Fruit fly (Drosophila melanogaster) whole organism, embryonic: ENCODE measurements around the gene aph-1.

Experiments used
- Abd-B ChIP-seq: fragments of 200-800 bp; sonication (Bioruptor generic); optimal IDR thresholded peaks from 2 replicates; lab custom pipeline; 2018; ENCODE audit warnings: missing biosample characterization, mild to moderate bottlenecking, missing genetic modification characterization, moderate library complexity
- C15 ChIP-seq: fragments of 200-800 bp; sonication (Bioruptor generic); IDR thresholded peaks from 3 replicates; pipeline ENCODE4 v1.3.6; 2022; ENCODE audit warnings: missing biosample characterization, missing genetic modification characterization
- CG10431 ChIP-seq: fragments of 200-800 bp; sonication (Bioruptor generic); optimal IDR thresholded peaks from 3 replicates; lab custom pipeline; 2018; ENCODE audit warnings: missing biosample characterization, mild to moderate bottlenecking, missing genetic modification characterization
- CG10979 ChIP-seq: fragments of 200-800 bp; sonication (Bioruptor generic); optimal IDR thresholded peaks from 2 replicates; lab custom pipeline; 2018; ENCODE audit warnings: missing biosample characterization, mild to moderate bottlenecking, missing genetic modification characterization, moderate library complexity
- CG11085 ChIP-seq: fragments of 200-800 bp; sonication (Bioruptor generic); IDR thresholded peaks from 2 replicates; pipeline ENCODE4 v1.3.6; 2022; ENCODE audit warnings: missing biosample characterization, missing genetic modification characterization
- CG11456 ChIP-seq: fragments of 200-800 bp; sonication (Bioruptor generic); IDR thresholded peaks from 3 replicates; pipeline ENCODE4 v1.3.6; 2022; ENCODE audit warnings: missing biosample characterization, missing genetic modification characterization
- CG12744 ChIP-seq: fragments of 200-800 bp; sonication (Bioruptor generic); optimal IDR thresholded peaks from 2 replicates; lab custom pipeline; 2016; ENCODE audit warnings: missing biosample characterization, missing genetic modification characterization
- CG15601 ChIP-seq: fragments of 200-800 bp; sonication (Bioruptor generic); optimal IDR thresholded peaks from 3 replicates; lab custom pipeline; 2019; ENCODE audit warnings: missing biosample characterization, mild to moderate bottlenecking, missing genetic modification characterization, moderate library complexity
- CG17186 ChIP-seq: fragments of 200-800 bp; sonication (Bioruptor generic); optimal IDR thresholded peaks from 3 replicates; lab custom pipeline; 2017; ENCODE audit warnings: missing biosample characterization, missing genetic modification reagents, missing genetic modification characterization
- CG17829 ChIP-seq: fragments of 200-800 bp; optimal IDR thresholded peaks from 2 replicates; lab custom pipeline; 2019; ENCODE audit warnings: missing biosample characterization, mild to moderate bottlenecking, missing genetic modification characterization, moderate library complexity
- CG18476 ChIP-seq: fragments of 200-800 bp; sonication (Bioruptor generic); optimal IDR thresholded peaks from 2 replicates; lab custom pipeline; 2016; ENCODE audit warnings: missing biosample characterization, mild to moderate bottlenecking, missing genetic modification characterization
- CG18619 ChIP-seq: fragments of 200-800 bp; sonication (Bioruptor generic); optimal IDR thresholded peaks from 3 replicates; lab custom pipeline; 2017; ENCODE audit warnings: missing biosample characterization, mild to moderate bottlenecking, missing genetic modification characterization
- CG3726 ChIP-seq: fragments of 200-800 bp; sonication (Bioruptor generic); IDR thresholded peaks from 3 replicates; pipeline ENCODE4, ENCODE4 v1.3.6; 2022; ENCODE audit warnings: missing biosample characterization, missing genetic modification characterization
- CG3995 ChIP-seq: fragments of 200-800 bp; sonication (Bioruptor generic); optimal IDR thresholded peaks from 3 replicates; lab custom pipeline; 2016; ENCODE audit warnings: missing biosample characterization, missing genetic modification characterization
- CG7271 ChIP-seq: fragments of 200-800 bp; sonication (Bioruptor generic); optimal IDR thresholded peaks from 2 replicates; lab custom pipeline; 2018; ENCODE audit warnings: missing biosample characterization, mild to moderate bottlenecking, missing genetic modification characterization, moderate library complexity
- CG7745 ChIP-seq: fragments of 200-800 bp; sonication (Bioruptor generic); optimal IDR thresholded peaks from 2 replicates; lab custom pipeline; 2018; ENCODE audit warnings: missing biosample characterization, mild to moderate bottlenecking, missing genetic modification characterization, moderate library complexity
- CG8478 ChIP-seq: fragments of >200 bp; optimal IDR thresholded peaks from 2 replicates; lab custom pipeline; 2018
- CHES-1-like ChIP-seq: fragments of 200-800 bp; sonication (Bioruptor generic); optimal IDR thresholded peaks from 2 replicates; lab custom pipeline; 2016; ENCODE audit warnings: missing biosample characterization, missing genetic modification characterization
- CTCF ChIP-seq: fragments of 200-800 bp; sonication (Bioruptor generic); optimal IDR thresholded peaks from 2 replicates; lab custom pipeline; 2017; ENCODE audit warnings: missing biosample characterization, mild to moderate bottlenecking, missing genetic modification characterization, moderate library complexity
- CkIIα-i1 ChIP-seq: fragments of 200-800 bp; sonication (Bioruptor generic); IDR thresholded peaks from 2 replicates; pipeline ENCODE4 v1.3.6; 2022; ENCODE audit warnings: missing biosample characterization, missing genetic modification characterization
- E2f1 ChIP-seq: fragments of 200-800 bp; sonication (Bioruptor generic); IDR thresholded peaks from 2 replicates; pipeline ENCODE4 v1.3.6; 2022; ENCODE audit warnings: missing biosample characterization, missing genetic modification characterization
- GATAe ChIP-seq: fragments of 200-800 bp; sonication (Bioruptor generic); conservative IDR thresholded peaks from 2 replicates; pipeline ENCODE4 v1.3.6; 2022; ENCODE audit warnings: missing biosample characterization, missing genetic modification characterization
- HLHmδ ChIP-seq: fragments of 200-800 bp; sonication (Bioruptor generic); optimal IDR thresholded peaks from 2 replicates; lab custom pipeline; 2018; ENCODE audit warnings: missing biosample characterization, mild to moderate bottlenecking, missing genetic modification characterization, moderate library complexity
- HmgD ChIP-seq: fragments of 200-800 bp; sonication (Bioruptor generic); optimal IDR thresholded peaks from 3 replicates; lab custom pipeline; 2016; ENCODE audit warnings: missing biosample characterization, missing genetic modification characterization
- HmgZ ChIP-seq: fragments of 200-800 bp; sonication (Bioruptor generic); optimal IDR thresholded peaks from 2 replicates; lab custom pipeline; 2018; ENCODE audit warnings: missing biosample characterization, mild to moderate bottlenecking, missing genetic modification characterization
- Hmx ChIP-seq: fragments of 200-800 bp; sonication (Bioruptor generic); optimal IDR thresholded peaks from 2 replicates; lab custom pipeline; 2016; ENCODE audit warnings: missing biosample characterization, missing genetic modification characterization
- NFAT ChIP-seq: fragments of 200-800 bp; sonication (Bioruptor generic); IDR thresholded peaks from 2 replicates; pipeline ENCODE4 v1.3.6; 2022; ENCODE audit warnings: missing biosample characterization, missing genetic modification characterization
- Sin3A ChIP-seq: fragments of >200 bp; optimal IDR thresholded peaks from 2 replicates; lab custom pipeline; 2018
- TFAM ChIP-seq: fragments of 200-800 bp; sonication (Bioruptor generic); optimal IDR thresholded peaks from 2 replicates; lab custom pipeline; 2017; ENCODE audit warnings: missing biosample characterization, missing genetic modification characterization, inconsistent platforms
- YL-1 ChIP-seq: fragments of 200-800 bp; sonication (Bioruptor generic); optimal IDR thresholded peaks from 3 replicates; lab custom pipeline; 2017; ENCODE audit warnings: missing biosample characterization, mild to moderate bottlenecking, missing genetic modification characterization
- ato ChIP-seq: fragments of 200-800 bp; sonication (Bioruptor generic); IDR thresholded peaks from 2 replicates; pipeline ENCODE4 v1.3.6; 2022; ENCODE audit warnings: missing biosample characterization, missing genetic modification characterization; ENCODE audit not compliant: partially characterized antibody
- az2 ChIP-seq: fragments of 200-800 bp; sonication (Bioruptor generic); optimal IDR thresholded peaks from 3 replicates; lab custom pipeline; 2016; ENCODE audit warnings: missing biosample characterization, missing genetic modification characterization
- bab2 ChIP-seq: fragments of 200-800 bp; sonication (Bioruptor generic); optimal IDR thresholded peaks from 2 replicates; lab custom pipeline; 2016; ENCODE audit warnings: missing biosample characterization, missing genetic modification characterization
- btn ChIP-seq: fragments of 200-800 bp; sonication (Bioruptor generic); optimal IDR thresholded peaks from 2 replicates; lab custom pipeline; 2016; ENCODE audit warnings: missing biosample characterization, missing genetic modification characterization
- caup ChIP-seq: fragments of 200-800 bp; sonication (Bioruptor generic); optimal IDR thresholded peaks from 3 replicates; lab custom pipeline; 2017; ENCODE audit warnings: missing biosample characterization, mild to moderate bottlenecking, missing genetic modification characterization, moderate library complexity; ENCODE audit not compliant: severe bottlenecking
- chinmo ChIP-seq: fragments of 200-800 bp; sonication (Bioruptor generic); IDR thresholded peaks from 4 replicates; pipeline ENCODE4 v1.3.6; 2022; ENCODE audit warnings: missing biosample characterization, missing genetic modification characterization; ENCODE audit not compliant: partially characterized antibody
- dati ChIP-seq: fragments of 200-800 bp; sonication (Bioruptor generic); IDR thresholded peaks from 2 replicates; pipeline ENCODE4 v1.3.6; 2022; ENCODE audit warnings: missing biosample characterization, missing genetic modification characterization
- dimm ChIP-seq: fragments of 200-800 bp; sonication (Bioruptor generic); IDR thresholded peaks from 2 replicates; pipeline ENCODE4 v1.3.6; 2022; ENCODE audit warnings: missing biosample characterization, missing genetic modification characterization
- h ChIP-seq: fragments of >200 bp; optimal IDR thresholded peaks from 2 replicates; lab custom pipeline; 2017
- hb ChIP-seq: fragments of 200-800 bp; sonication (Bioruptor generic); IDR thresholded peaks from 3 replicates; pipeline ENCODE4 v1.3.6; 2022; ENCODE audit warnings: missing biosample characterization, missing genetic modification characterization; ENCODE audit not compliant: partially characterized antibody
- kni ChIP-seq: fragments of 200-800 bp; sonication (Bioruptor generic); optimal IDR thresholded peaks from 3 replicates; lab custom pipeline; 2017; ENCODE audit warnings: mild to moderate bottlenecking, missing biosample characterization, missing genetic modification reagents, missing genetic modification characterization
- lab ChIP-seq: fragments of 200-800 bp; sonication (Bioruptor generic); optimal IDR thresholded peaks from 3 replicates; lab custom pipeline; 2017; ENCODE audit warnings: missing biosample characterization, missing genetic modification characterization, mild to moderate bottlenecking, moderate library complexity, missing genetic modification reagents
- mld ChIP-seq: fragments of 200-800 bp; sonication (Bioruptor generic); IDR thresholded peaks from 3 replicates; pipeline ENCODE4 v1.3.6; 2022; ENCODE audit warnings: missing biosample characterization, missing genetic modification characterization; ENCODE audit not compliant: partially characterized antibody
- nerfin-2 ChIP-seq: fragments of 200-800 bp; sonication (Bioruptor generic); IDR thresholded peaks from 2 replicates; pipeline ENCODE4 v1.3.6; 2022; ENCODE audit warnings: missing biosample characterization, missing genetic modification characterization; ENCODE audit not compliant: partially characterized antibody
- phol ChIP-seq: fragments of 200-800 bp; sonication (Bioruptor generic); optimal IDR thresholded peaks from 3 replicates; lab custom pipeline; 2018; ENCODE audit warnings: missing biosample characterization, mild to moderate bottlenecking, missing genetic modification characterization, moderate library complexity
- ranshi ChIP-seq: fragments of 200-800 bp; sonication (Bioruptor generic); IDR thresholded peaks from 2 replicates; pipeline ENCODE4 v1.3.6; 2022; ENCODE audit warnings: missing biosample characterization, missing genetic modification characterization
- salm ChIP-seq: fragments of 200-800 bp; sonication (Bioruptor generic); optimal IDR thresholded peaks from 2 replicates; lab custom pipeline; 2018; ENCODE audit warnings: missing biosample characterization, mild to moderate bottlenecking, missing genetic modification characterization
- seq ChIP-seq: fragments of 200-800 bp; sonication (Bioruptor generic); IDR thresholded peaks from 2 replicates; pipeline ENCODE4 v1.3.6; 2022; ENCODE audit warnings: missing biosample characterization, missing genetic modification characterization
- tin ChIP-seq: fragments of 200-800 bp; sonication (Bioruptor generic); optimal IDR thresholded peaks from 3 replicates; lab custom pipeline; 2016; ENCODE audit warnings: missing biosample characterization, missing genetic modification characterization
- vnd ChIP-seq: fragments of 200-800 bp; sonication (Bioruptor generic); IDR thresholded peaks from 3 replicates; pipeline ENCODE4 v1.3.6; 2022; ENCODE audit warnings: missing biosample characterization, missing genetic modification characterization; ENCODE audit not compliant: partially characterized antibody

The aph-1 gene

dm6 chr2L:2748480-2749143 lies 17.4 kb upstream of the aph-1 start (continued):
- peak; percentile 81 for TF ChIP-seq E2f1 (GFP tag; lab: Robert Waterston, UW)
- TF ChIP-seq CkIIα-i1, result 0 out of 2 replicates have a peak, but pooled peaks have one; percentile 31
- TF ChIP-seq salm, result peak; percentile 1
- no peak for TF ChIP-seq h (lab: Kevin White, UChicago)
- TF ChIP-seq TFAM (GFP tag; lab: Kevin White, UChicago), result no peak
- peak; percentile 88 for TF ChIP-seq tin (GFP tag; lab: Kevin White, UChicago)
- peak; percentile 71 for TF ChIP-seq CG10431 (GFP tag; lab: Kevin White, UChicago)
- peak; percentile 76 for TF ChIP-seq CG15601
- TF ChIP-seq seq (GFP tag; lab: Robert Waterston, UW), result peak; percentile 73
- TF ChIP-seq CG8478, result no peak
- no peak for TF ChIP-seq mld (GFP tag; lab: Robert Waterston, UW)
- 0 out of 4 replicates have a peak, but pooled peaks have one; percentile 1 for TF ChIP-seq chinmo (GFP tag; lab: Robert Waterston, UW)
- no peak for TF ChIP-seq CG7745 (tag; lab: Kevin White, UChicago)
- TF ChIP-seq CG18619, result peak; percentile 87
- peak; percentile 69 for TF ChIP-seq CG3995 (GFP tag; lab: Kevin White, UChicago)
- TF ChIP-seq hb (GFP tag; lab: Robert Waterston, UW), result no peak
- peak; percentile 86 for TF ChIP-seq YL-1 (GFP tag; lab: Kevin White, UChicago)
- TF ChIP-seq btn, result peak; percentile 49
- peak; percentile 47 for TF ChIP-seq CTCF
- TF ChIP-seq CG12744, result peak; percentile 28
- peak; percentile 94 for TF ChIP-seq NFAT
- peak; percentile 60; the same call in 1 of the 2 replicates for TF ChIP-seq ato (GFP tag; lab: Robert Waterston, UW)
- peak; percentile 55 for TF ChIP-seq kni (GFP tag; lab: Kevin White, UChicago)
- TF ChIP-seq vnd, result no peak
- 0 out of 2 replicates have a peak, but pooled peaks have one; percentile 25 for TF ChIP-seq dimm (GFP tag; lab: Robert Waterston, UW)
- TF ChIP-seq dati (GFP tag; lab: Robert Waterston, UW), result no peak
- TF ChIP-seq lab (GFP tag; lab: Kevin White, UChicago), result peak; percentile 94
- peak; percentile 67 for TF ChIP-seq bab2
- no peak for TF ChIP-seq Hmx (GFP tag; lab: Kevin White, UChicago)
- TF ChIP-seq Sin3A (lab: Kevin White, UChicago), result peak; percentile 66
- 0 out of 2 replicates have a peak, but pooled peaks have one; percentile 47 for TF ChIP-seq nerfin-2 (GFP tag; lab: Robert Waterston, UW)
- TF ChIP-seq az2 (GFP tag; lab: Kevin White, UChicago), result peak; percentile 86
- peak; percentile 95 for TF ChIP-seq CG11456 (GFP tag; lab: Robert Waterston, UW)
- TF ChIP-seq CG11085, result peak; percentile 91
- peak; percentile 56; the same call in 1 of the 3 replicates for TF ChIP-seq C15 (GFP tag; lab: Robert Waterston, UW)
- peak; percentile 93 for TF ChIP-seq CG17829
- peak; percentile 81 for TF ChIP-seq CG10979
- TF ChIP-seq caup (GFP tag; lab: Kevin White, UChicago), result peak; percentile 92
- peak; percentile 73 for TF ChIP-seq CG18476 (GFP tag; lab: Kevin White, UChicago)
- TF ChIP-seq CG17186, result peak; percentile 82
- TF ChIP-seq Abd-B (GFP tag; lab: Kevin White, UChicago), result peak; percentile 79
- TF ChIP-seq CG3726 (GFP tag; lab: Robert Waterston, UW), result peak; percentile 68; the same call in 2 of the 3 replicates
- TF ChIP-seq HLHmδ (GFP tag; lab: Kevin White, UChicago), result peak; percentile 43
- peak; percentile 0 for TF ChIP-seq HmgD (GFP tag; lab: Kevin White, UChicago)
- peak; percentile 83 for TF ChIP-seq CHES-1-like (GFP tag; lab: Kevin White, UChicago)
- peak; percentile 68 for TF ChIP-seq GATAe
- TF ChIP-seq phol, result peak; percentile 86
- TF ChIP-seq HmgZ (tag; lab: Kevin White, UChicago), result peak; percentile 90
- no peak for TF ChIP-seq CG7271 (tag; lab: Kevin White, UChicago)
- peak; percentile 83 for TF ChIP-seq ranshi (GFP tag; lab: Robert Waterston, UW)
